Worm (Caenorhabditis elegans) whole organism, L3 larva: ENCODE results near the gene B0416.7.

Source experiments
- R02D3.7 ChIP-seq: fragments of 150-350 bp; optimal IDR thresholded peaks from 2 replicates; lab custom pipeline; 2014; ENCODE audit warnings: missing biosample characterization, missing genetic modification characterization
- aly-2 ChIP-seq: fragments of 150-350 bp; optimal IDR thresholded peaks from 2 replicates; lab custom pipeline; 2014; ENCODE audit warnings: missing biosample characterization, missing genetic modification characterization
- egl-5 ChIP-seq: fragments of 150-350 bp; optimal IDR thresholded peaks from 2 replicates; lab custom pipeline; 2017; ENCODE audit warnings: missing biosample characterization, missing genetic modification reagents, missing genetic modification characterization, inconsistent platforms
- fkh-10 ChIP-seq: sonication (generic microtip); optimal IDR thresholded peaks from 2 replicates; lab custom pipeline; 2017; ENCODE audit warnings: missing biosample characterization, missing genetic modification reagents, missing genetic modification characterization
- mdl-1 ChIP-seq: fragments of 150-350 bp; optimal IDR thresholded peaks from 2 replicates; lab custom pipeline; 2014; ENCODE audit warnings: missing biosample characterization, missing genetic modification characterization
- nhr-237 ChIP-seq: fragments of 150-350 bp; optimal IDR thresholded peaks from 2 replicates; lab custom pipeline; 2014; ENCODE audit warnings: missing biosample characterization, missing genetic modification characterization
- pqm-1 ChIP-seq: fragments of 150-350 bp; optimal IDR thresholded peaks from 2 replicates; lab custom pipeline; 2017; ENCODE audit warnings: missing biosample characterization, missing genetic modification characterization, inconsistent platforms
- skn-1 ChIP-seq: fragments of 150-350 bp; optimal IDR thresholded peaks from 2 replicates; lab custom pipeline; 2014; ENCODE audit warnings: missing biosample characterization, missing genetic modification characterization
- tbx-2 ChIP-seq: sonication (generic microtip); optimal IDR thresholded peaks from 2 replicates; lab custom pipeline; 2016; ENCODE audit warnings: mild to moderate bottlenecking, missing genetic modification characterization, missing compliant biosample characterization
- ztf-11 ChIP-seq: fragments of 150-350 bp; optimal IDR thresholded peaks from 2 replicates; lab custom pipeline; 2014; ENCODE audit warnings: missing biosample characterization, missing genetic modification characterization

DNA sequence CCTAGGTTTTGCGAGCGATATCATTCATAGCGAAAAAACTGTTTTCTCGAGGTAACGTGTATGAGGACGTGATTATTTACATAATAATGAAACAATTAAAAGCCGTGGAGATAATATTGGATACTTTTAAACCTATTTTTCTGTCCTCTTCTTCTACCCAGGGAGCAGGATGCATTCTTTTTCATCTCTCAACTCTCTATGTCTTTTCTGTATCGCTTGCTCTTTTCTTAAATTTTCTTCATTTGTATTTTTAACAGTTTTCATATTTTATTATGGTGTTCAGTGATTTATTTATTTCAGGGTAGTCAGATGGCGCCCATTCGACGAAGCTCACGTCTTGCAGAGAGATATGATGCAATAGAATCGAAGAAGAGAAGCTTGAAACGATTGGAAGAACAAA lies 19.1 kb downstream of the B0416.7 start, which contains the start of gene B0416.4:
- TF ChIP-seq mdl-1 (tag; lab: Kevin White, UChicago) (no peak), ztf-11 (tag; lab: Kevin White, UChicago) (no peak), pqm-1 (tag; lab: Kevin White, UChicago) (no peak), tbx-2 (tag; lab: Kevin White, UChicago) (no peak), fkh-10 (GFP tag; lab: Kevin White, UChicago) (no peak), R02D3.7 (no peak), nhr-237 (tag; lab: Kevin White, UChicago) (no peak), aly-2 (tag; lab: Kevin White, UChicago) (no peak), skn-1 (no peak), egl-5 (tag; lab: Kevin White, UChicago) (no peak)
